Fruit fly (Drosophila melanogaster) whole organism, embryonic: Measurements from ENCODE around the gene CG10337.

Source experiments
- CG12391 ChIP-seq: fragments of 200-800 bp; sonication (Bioruptor generic); optimal IDR thresholded peaks from 3 replicates; lab custom pipeline; 2018; ENCODE audit warnings: missing biosample characterization, mild to moderate bottlenecking, missing genetic modification characterization, moderate library complexity
- CG12769 ChIP-seq: fragments of 200-800 bp; sonication (Bioruptor generic); optimal IDR thresholded peaks from 2 replicates; lab custom pipeline; 2019; ENCODE audit warnings: missing biosample characterization, mild to moderate bottlenecking, missing genetic modification characterization, moderate library complexity
- CG13424 ChIP-seq: fragments of 200-800 bp; sonication (Bioruptor generic); optimal IDR thresholded peaks from 2 replicates; lab custom pipeline; 2019; ENCODE audit warnings: missing biosample characterization, mild to moderate bottlenecking, missing genetic modification characterization, moderate library complexity
- CG16779 ChIP-seq: fragments of 200-800 bp; sonication (Bioruptor generic); IDR thresholded peaks from 2 replicates; pipeline ENCODE4 v1.3.6; 2022; ENCODE audit warnings: missing biosample characterization, missing genetic modification characterization
- CG18764 ChIP-seq: fragments of 200-800 bp; sonication (Bioruptor generic); optimal IDR thresholded peaks from 3 replicates; lab custom pipeline; 2016; ENCODE audit warnings: missing biosample characterization, missing genetic modification characterization
- CG31441 ChIP-seq: fragments of 200-800 bp; sonication (Bioruptor generic); IDR thresholded peaks from 2 replicates; pipeline ENCODE4 v1.3.6; 2022; ENCODE audit warnings: missing biosample characterization, missing genetic modification characterization
- CG3163 ChIP-seq: fragments of 200-800 bp; sonication (Bioruptor generic); optimal IDR thresholded peaks from 3 replicates; lab custom pipeline; 2016; ENCODE audit warnings: missing biosample characterization, missing genetic modification characterization
- CG4282 ChIP-seq: fragments of 200-800 bp; sonication (Bioruptor generic); optimal IDR thresholded peaks from 2 replicates; lab custom pipeline; 2016; ENCODE audit warnings: missing biosample characterization, missing genetic modification characterization
- CG5180 ChIP-seq: fragments of 200-800 bp; sonication (Bioruptor generic); optimal IDR thresholded peaks from 3 replicates; lab custom pipeline; 2017; ENCODE audit warnings: missing biosample characterization, missing genetic modification characterization, mild to moderate bottlenecking, moderate library complexity, missing genetic modification reagents
- CG6175 ChIP-seq: fragments of 200-800 bp; sonication (Bioruptor generic); IDR thresholded peaks from 3 replicates; pipeline ENCODE4 v1.3.6; 2022; ENCODE audit warnings: missing biosample characterization, missing genetic modification characterization
- CG6272 ChIP-seq: fragments of 200-800 bp; sonication (Bioruptor generic); IDR thresholded peaks from 2 replicates; pipeline ENCODE4 v1.3.6; 2022; ENCODE audit warnings: missing biosample characterization, missing genetic modification characterization
- CG7372 ChIP-seq: fragments of 200-800 bp; sonication (Bioruptor generic); IDR thresholded peaks from 2 replicates; pipeline ENCODE4 v1.3.6; 2022; ENCODE audit warnings: missing biosample characterization, missing genetic modification characterization
- CkIIα-i1 ChIP-seq: fragments of 200-800 bp; sonication (Bioruptor generic); IDR thresholded peaks from 2 replicates; pipeline ENCODE4 v1.3.6; 2022; ENCODE audit warnings: missing biosample characterization, missing genetic modification characterization
- Gsc ChIP-seq: fragments of 200-800 bp; sonication (Bioruptor generic); IDR thresholded peaks from 2 replicates; pipeline ENCODE4 v1.3.6; 2022; ENCODE audit warnings: missing biosample characterization, missing genetic modification characterization
- Hmx ChIP-seq: fragments of 200-800 bp; sonication (Bioruptor generic); optimal IDR thresholded peaks from 2 replicates; lab custom pipeline; 2016; ENCODE audit warnings: missing biosample characterization, missing genetic modification characterization
- Mad ChIP-seq: fragments of 200-800 bp; sonication (Bioruptor generic); optimal IDR thresholded peaks from 2 replicates; lab custom pipeline; 2016; ENCODE audit warnings: missing biosample characterization, missing genetic modification characterization
- Med ChIP-seq: fragments of 200-800 bp; sonication (Bioruptor generic); peaks from one replicate; lab custom pipeline; 2016; ENCODE audit warnings: missing biosample characterization, missing genetic modification characterization, mild to moderate bottlenecking, inconsistent platforms, moderate library complexity
- Nf-YC ChIP-seq: fragments of 200-800 bp; optimal IDR thresholded peaks from 3 replicates; lab custom pipeline; 2019; ENCODE audit warnings: missing biosample characterization, mild to moderate bottlenecking, missing genetic modification characterization, moderate library complexity
- Pdp1 ChIP-seq, 2 experiments: fragments of 200-800 bp; sonication (Bioruptor generic); optimal IDR thresholded peaks; 3 replicates each; lab custom pipeline; 2016; ENCODE audit warnings: missing biosample characterization in 2 of 2, missing genetic modification characterization in 2 of 2, mild to moderate bottlenecking in 1 of 2, moderate library complexity in 1 of 2
- Sry-β ChIP-seq: fragments of 200-800 bp; sonication (Bioruptor generic); optimal IDR thresholded peaks from 2 replicates; lab custom pipeline; 2018; ENCODE audit warnings: missing biosample characterization, mild to moderate bottlenecking, missing genetic modification characterization, moderate library complexity
- abd-A ChIP-seq: fragments of 200-800 bp; sonication (Bioruptor generic); optimal IDR thresholded peaks from 3 replicates; lab custom pipeline; 2019; ENCODE audit warnings: missing biosample characterization, mild to moderate bottlenecking, missing genetic modification characterization, moderate library complexity
- chinmo ChIP-seq: fragments of 200-800 bp; sonication (Bioruptor generic); IDR thresholded peaks from 4 replicates; pipeline ENCODE4 v1.3.6; 2022; ENCODE audit warnings: missing biosample characterization, missing genetic modification characterization; ENCODE audit not compliant: partially characterized antibody
- ci ChIP-seq: fragments of 200-800 bp; sonication (Bioruptor generic); IDR thresholded peaks from 3 replicates; pipeline ENCODE4 v1.3.6; 2022; ENCODE audit warnings: missing biosample characterization, missing genetic modification characterization
- crp ChIP-seq, 2 experiments: fragments of 200-800 bp; sonication (Bioruptor generic); optimal IDR thresholded peaks; 2 replicates in 1 of 2; 3 replicates in 1 of 2; lab custom pipeline; 2017; ENCODE audit warnings: missing biosample characterization in 2 of 2, missing genetic modification characterization in 2 of 2, mild to moderate bottlenecking in 1 of 2, moderate library complexity in 1 of 2
- dati ChIP-seq: fragments of 200-800 bp; sonication (Bioruptor generic); IDR thresholded peaks from 2 replicates; pipeline ENCODE4 v1.3.6; 2022; ENCODE audit warnings: missing biosample characterization, missing genetic modification characterization
- dysf ChIP-seq: fragments of 200-800 bp; sonication (Bioruptor generic); IDR thresholded peaks from 3 replicates; pipeline ENCODE4 v1.3.6; 2022; ENCODE audit warnings: missing biosample characterization, missing genetic modification characterization
- ewg ChIP-seq: fragments of 200-800 bp; sonication (Bioruptor generic); optimal IDR thresholded peaks from 3 replicates; lab custom pipeline; 2017; ENCODE audit warnings: mild to moderate bottlenecking, missing biosample characterization, missing genetic modification reagents, missing genetic modification characterization
- fd64A ChIP-seq: fragments of 200-800 bp; sonication (Bioruptor generic); optimal IDR thresholded peaks from 3 replicates; lab custom pipeline; 2018; ENCODE audit warnings: missing biosample characterization, mild to moderate bottlenecking, missing genetic modification characterization
- ftz-f1 ChIP-seq: fragments of 200-800 bp; sonication (Bioruptor generic); optimal IDR thresholded peaks from 2 replicates; lab custom pipeline; 2016; ENCODE audit warnings: missing biosample characterization, missing genetic modification characterization
- gcm2 ChIP-seq: fragments of 200-800 bp; sonication (Bioruptor generic); optimal IDR thresholded peaks from 2 replicates; lab custom pipeline; 2016; ENCODE audit warnings: missing biosample characterization, missing genetic modification characterization
- grn ChIP-seq: fragments of 200-800 bp; sonication (Bioruptor generic); optimal IDR thresholded peaks from 3 replicates; lab custom pipeline; 2017; ENCODE audit warnings: missing biosample characterization, missing genetic modification characterization
- hb ChIP-seq: fragments of 200-800 bp; sonication (Bioruptor generic); IDR thresholded peaks from 3 replicates; pipeline ENCODE4 v1.3.6; 2022; ENCODE audit warnings: missing biosample characterization, missing genetic modification characterization; ENCODE audit not compliant: partially characterized antibody
- inv ChIP-seq: fragments of 200-800 bp; sonication (Bioruptor generic); IDR thresholded peaks from 2 replicates; pipeline ENCODE4 v1.3.6; 2022; ENCODE audit warnings: missing biosample characterization, missing genetic modification characterization; ENCODE audit not compliant: partially characterized antibody
- kay ChIP-seq: fragments of 200-800 bp; sonication (Bioruptor generic); optimal IDR thresholded peaks from 2 replicates; lab custom pipeline; 2016; ENCODE audit warnings: missing biosample characterization, missing genetic modification characterization
- kni ChIP-seq: fragments of 200-800 bp; sonication (Bioruptor generic); optimal IDR thresholded peaks from 3 replicates; lab custom pipeline; 2017; ENCODE audit warnings: mild to moderate bottlenecking, missing biosample characterization, missing genetic modification reagents, missing genetic modification characterization
- knrl ChIP-seq: fragments of 200-800 bp; sonication (Bioruptor generic); IDR thresholded peaks from 3 replicates; pipeline ENCODE4 v1.3.6; 2022; ENCODE audit warnings: missing biosample characterization, missing genetic modification characterization; ENCODE audit not compliant: partially characterized antibody
- lilli ChIP-seq: fragments of 200-800 bp; sonication (Bioruptor generic); optimal IDR thresholded peaks from 3 replicates; lab custom pipeline; 2016; ENCODE audit warnings: missing biosample characterization, missing genetic modification characterization
- pho ChIP-seq: fragments of 200-800 bp; sonication (Bioruptor generic); optimal IDR thresholded peaks from 2 replicates; lab custom pipeline; 2016; ENCODE audit warnings: missing biosample characterization, missing genetic modification characterization
- seq ChIP-seq: fragments of 200-800 bp; sonication (Bioruptor generic); IDR thresholded peaks from 2 replicates; pipeline ENCODE4 v1.3.6; 2022; ENCODE audit warnings: missing biosample characterization, missing genetic modification characterization
- tx ChIP-seq: fragments of 200-800 bp; sonication (Bioruptor generic); optimal IDR thresholded peaks from 2 replicates; lab custom pipeline; 2016; ENCODE audit warnings: missing biosample characterization, missing genetic modification characterization
- unc-4 ChIP-seq: fragments of 200-800 bp; sonication (Bioruptor generic); IDR thresholded peaks from 2 replicates; pipeline ENCODE4 v1.3.6; 2022; ENCODE audit warnings: missing biosample characterization, missing genetic modification characterization; ENCODE audit not compliant: partially characterized antibody
- wor ChIP-seq: fragments of 200-800 bp; sonication (Bioruptor generic); IDR thresholded peaks from 2 replicates; pipeline ENCODE4 v1.3.6; 2022; ENCODE audit warnings: missing biosample characterization, missing genetic modification characterization

The CG10337 gene

dm6 chr2L:19517154-19517814 lies 29.5 kb downstream of the CG10337 start, which contains the start of gene Hasp (continued):
- TF ChIP-seq CG12769 (tag; lab: Kevin White, UChicago): no peak
- peak; percentile 28; the same call in 1 of the 2 replicates for TF ChIP-seq inv (GFP tag; lab: Robert Waterston, UW)
- peak; percentile 71; the same call in 2 of the 3 replicates for TF ChIP-seq ci (GFP tag; lab: Robert Waterston, UW)
- peak; percentile 46; the same call in 2 of the 3 replicates for TF ChIP-seq knrl (GFP tag; lab: Robert Waterston, UW)
- no peak for TF ChIP-seq grn (GFP tag; lab: Kevin White, UChicago)
- TF ChIP-seq Mad: no peak
- no peak for TF ChIP-seq CG16779 (GFP tag; lab: Robert Waterston, UW)
- no peak for TF ChIP-seq CG18764 (GFP tag; lab: Kevin White, UChicago)
- TF ChIP-seq CG4282 (GFP tag; lab: Kevin White, UChicago): no peak
- TF ChIP-seq lilli (GFP tag; lab: Kevin White, UChicago): peak; percentile 47
- TF ChIP-seq ftz-f1: no peak
- peak; percentile 58; the same call in 1 of the 3 replicates for TF ChIP-seq dysf (GFP tag; lab: Robert Waterston, UW)
- TF ChIP-seq chinmo (GFP tag; lab: Robert Waterston, UW): peak; percentile 72; the same call in 1 of the 4 replicates
- no peak for TF ChIP-seq tx (GFP tag; lab: Kevin White, UChicago)
- TF ChIP-seq CG6272 (GFP tag; lab: Robert Waterston, UW): no peak
- no peak for TF ChIP-seq CG5180
- no peak for TF ChIP-seq kni (GFP tag; lab: Kevin White, UChicago)
- no peak for TF ChIP-seq pho (GFP tag; lab: Kevin White, UChicago)
- no peak for TF ChIP-seq Gsc (GFP tag; lab: Robert Waterston, UW)
- no peak for TF ChIP-seq wor (GFP tag; lab: Robert Waterston, UW)
- no peak for TF ChIP-seq abd-A (tag; lab: Kevin White, UChicago)
- peak; percentile 51 for TF ChIP-seq CG13424
- no peak for TF ChIP-seq CkIIα-i1 (GFP tag; lab: Robert Waterston, UW)
- TF ChIP-seq CG7372 (GFP tag; lab: Robert Waterston, UW): no peak
- no peak for TF ChIP-seq fd64A (GFP tag; lab: Kevin White, UChicago)
- TF ChIP-seq Hmx (GFP tag; lab: Kevin White, UChicago): no peak
- no peak for TF ChIP-seq Sry-β (GFP tag; lab: Kevin White, UChicago)
- TF ChIP-seq hb (GFP tag; lab: Robert Waterston, UW): peak; percentile 89
- no peak for TF ChIP-seq dati
- TF ChIP-seq CG6175 (GFP tag; lab: Robert Waterston, UW): no peak
- peak; percentile 61 for TF ChIP-seq unc-4
- TF ChIP-seq gcm2 (GFP tag; lab: Kevin White, UChicago): no peak
- TF ChIP-seq CG3163 (GFP tag; lab: Kevin White, UChicago): no peak
- peak; percentile 65 for TF ChIP-seq CG31441 (GFP tag; lab: Robert Waterston, UW)
- peak; percentile 68 for TF ChIP-seq CG12391

- TF ChIP-seq seq (GFP tag; lab: Robert Waterston, UW) (peak; percentile 16; the same call in 1 of the 2 replicates), kay (GFP tag; lab: Kevin White, UChicago) (no peak), Nf-YC (tag; lab: Kevin White, UChicago) (no peak), crp (GFP tag; optimal IDR thresholded peaks at IDR 0.05; lab: Kevin White, UChicago) (peak in 1 of 2 experiments; percentile 9), ewg (GFP tag; lab: Kevin White, UChicago) (peak; percentile 80), Med (GFP tag; lab: Kevin White, UChicago) (peak; percentile 53), Pdp1 (GFP tag; optimal IDR thresholded peaks at IDR 0.05; lab: Kevin White, UChicago) (peak in 1 of 2 experiments; percentile 79)
These were observed 30.7 kb downstream of the CG10337 start for dm6 chr2L:19516062-19516461.
